Worm (Caenorhabditis elegans) whole organism, L2 larva: Measurements from ENCODE around the gene C07H4.1.

Experiments used
- R02D3.7 ChIP-seq: fragments of 150-350 bp; optimal IDR thresholded peaks from 2 replicates; lab custom pipeline; 2014; ENCODE audit warnings: missing biosample characterization, missing genetic modification characterization
- Y55F3AM.14 ChIP-seq: fragments of 200-800 bp; sonication (Bioruptor generic); optimal IDR thresholded peaks from 2 replicates; lab custom pipeline; 2018; ENCODE audit warnings: mild to moderate bottlenecking, missing genetic modification characterization, missing compliant biosample characterization
- ZK546.5 ChIP-seq: sonication (generic microtip); optimal IDR thresholded peaks from 2 replicates; lab custom pipeline; 2017; ENCODE audit warnings: missing biosample characterization, missing genetic modification characterization
- aly-2 ChIP-seq: fragments of 150-350 bp; optimal IDR thresholded peaks from 2 replicates; lab custom pipeline; 2014; ENCODE audit warnings: missing biosample characterization, missing genetic modification characterization
- ceh-82 ChIP-seq: fragments of 150-350 bp; optimal IDR thresholded peaks from 2 replicates; lab custom pipeline; 2014; ENCODE audit warnings: missing biosample characterization, missing genetic modification characterization
- fos-1 ChIP-seq: fragments of 150-350 bp; optimal IDR thresholded peaks from 2 replicates; lab custom pipeline; 2014; ENCODE audit warnings: missing biosample characterization, missing genetic modification characterization
- mab-5 ChIP-seq: fragments of 150-350 bp; optimal IDR thresholded peaks from 2 replicates; lab custom pipeline; 2014; ENCODE audit warnings: missing biosample characterization, missing genetic modification characterization
- mbf-1 ChIP-seq: sonication (generic microtip); optimal IDR thresholded peaks from 2 replicates; lab custom pipeline; 2017; ENCODE audit warnings: missing biosample characterization, missing genetic modification characterization
- mdl-1 ChIP-seq, 2 experiments: fragments of 150-350 bp in 1 of 2; sonication (generic microtip) in 1 of 2; optimal IDR thresholded peaks; 2 replicates each; lab custom pipeline; 2017; ENCODE audit warnings: missing biosample characterization in 2 of 2, missing genetic modification characterization in 2 of 2
- nhr-11 ChIP-seq: fragments of 150-350 bp; optimal IDR thresholded peaks from 2 replicates; lab custom pipeline; 2014; ENCODE audit warnings: missing biosample characterization, missing genetic modification characterization
- nhr-12 ChIP-seq: fragments of 150-350 bp; optimal IDR thresholded peaks from 2 replicates; lab custom pipeline; 2014; ENCODE audit warnings: missing biosample characterization, missing genetic modification characterization
- nhr-129 ChIP-seq: fragments of 150-350 bp; optimal IDR thresholded peaks from 2 replicates; lab custom pipeline; 2014; ENCODE audit warnings: missing biosample characterization, missing genetic modification characterization
- nhr-21 ChIP-seq: fragments of 150-350 bp; optimal IDR thresholded peaks from 2 replicates; lab custom pipeline; 2014; ENCODE audit warnings: missing biosample characterization, missing genetic modification characterization
- nhr-23 ChIP-seq: fragments of 150-350 bp; optimal IDR thresholded peaks from 2 replicates; lab custom pipeline; 2014; ENCODE audit warnings: missing biosample characterization, missing genetic modification reagents, missing genetic modification characterization
- nhr-6 ChIP-seq: fragments of 150-350 bp; optimal IDR thresholded peaks from 2 replicates; lab custom pipeline; 2014; ENCODE audit warnings: missing biosample characterization, missing genetic modification characterization
- peb-1 ChIP-seq: fragments of 150-350 bp; optimal IDR thresholded peaks from 2 replicates; lab custom pipeline; 2014; ENCODE audit warnings: missing biosample characterization, missing genetic modification characterization
- sma-3 ChIP-seq: sonication (generic microtip); optimal IDR thresholded peaks from 2 replicates; lab custom pipeline; 2016; ENCODE audit warnings: missing genetic modification reagents, missing genetic modification characterization, missing compliant biosample characterization
- sma-9 ChIP-seq, 2 experiments: fragments of 150-350 bp in 1 of 2; sonication (generic microtip) in 1 of 2; optimal IDR thresholded peaks; 2 replicates each; lab custom pipeline; 2014 to 2016; ENCODE audit warnings: missing genetic modification characterization in 2 of 2, mild to moderate bottlenecking in 1 of 2, missing biosample characterization in 1 of 2, missing compliant biosample characterization in 1 of 2, missing genetic modification reagents in 1 of 2, moderate library complexity in 1 of 2
- unc-39 ChIP-seq: fragments of 150-350 bp; optimal IDR thresholded peaks from 2 replicates; lab custom pipeline; 2014; ENCODE audit warnings: missing biosample characterization, missing genetic modification characterization
- unc-62 ChIP-seq: fragments of 150-350 bp; optimal IDR thresholded peaks from 2 replicates; lab custom pipeline; 2014; ENCODE audit warnings: missing biosample characterization, missing genetic modification reagents, missing genetic modification characterization
- zag-1 ChIP-seq: fragments of 150-350 bp; optimal IDR thresholded peaks from 2 replicates; lab custom pipeline; 2014; ENCODE audit warnings: missing biosample characterization, missing genetic modification characterization
- ztf-4 ChIP-seq: fragments of 150-350 bp; optimal IDR thresholded peaks from 2 replicates; lab custom pipeline; 2014; ENCODE audit warnings: missing biosample characterization, missing genetic modification characterization

The C07H4.1 gene

ce11 chrII:9053564-9053963, 39.9 kb downstream of the C07H4.1 start, which contains the start of gene T24B8.7:
Gene T24B8.7, minus strand, starts transcription at chrII:9053664.
- no peak for TF ChIP-seq sma-9 (GFP tag; optimal IDR thresholded peaks at IDR 0.05; lab: Kevin White, UChicago)
- TF ChIP-seq sma-9 (tag; optimal IDR thresholded peaks at IDR 0.05; lab: Kevin White, UChicago) = no peak
- TF ChIP-seq mbf-1 (tag; lab: Kevin White, UChicago) = no peak
- TF ChIP-seq ZK546.5 = no peak
- no peak for TF ChIP-seq ztf-4 (tag; lab: Kevin White, UChicago)

- TF ChIP-seq fos-1 (tag; lab: Kevin White, UChicago) (peak; percentile 71), nhr-21 (tag; lab: Kevin White, UChicago) (no peak)
These were observed 51.4 kb downstream of the C07H4.1 start for ce11 chrII:9042059-9042458.

- TF ChIP-seq Y55F3AM.14 = no peak
- no peak for TF ChIP-seq nhr-12
- TF ChIP-seq R02D3.7 (tag; lab: Kevin White, UChicago) = no peak
- TF ChIP-seq mab-5 (tag; lab: Kevin White, UChicago) = no peak
- no peak for TF ChIP-seq mbf-1 (tag; lab: Kevin White, UChicago)
- no peak for TF ChIP-seq peb-1 (tag; lab: Kevin White, UChicago)
- no peak for TF ChIP-seq nhr-129 (tag; lab: Kevin White, UChicago)
- no peak for TF ChIP-seq nhr-6
- TF ChIP-seq zag-1 = no peak
- TF ChIP-seq mdl-1 (tag; optimal IDR thresholded peaks at IDR 0.05; lab: Kevin White, UChicago) = no peak
- TF ChIP-seq nhr-21 (tag; lab: Kevin White, UChicago) = no peak
- no peak for TF ChIP-seq ceh-82 (tag; lab: Kevin White, UChicago)
- no peak for TF ChIP-seq unc-39 (tag; lab: Kevin White, UChicago)
- TF ChIP-seq unc-62 (GFP tag; lab: Kevin White, UChicago) = no peak
- no peak for TF ChIP-seq ZK546.5
- TF ChIP-seq sma-3 (GFP tag; lab: Kevin White, UChicago) = no peak
- TF ChIP-seq nhr-11 (tag; lab: Kevin White, UChicago) = no peak
- no peak for TF ChIP-seq aly-2 (tag; lab: Kevin White, UChicago)
- no peak for TF ChIP-seq nhr-23 (tag; lab: Kevin White, UChicago)
These were observed 52.2 kb downstream of the C07H4.1 start, which contains the start of gene F37B12.3 for ce11 chrII:9041306-9041705. Gene F37B12.3, minus strand, starts transcription at chrII:9041406.
